Fruit fly (Drosophila melanogaster): ENCODE measurements at regions not wholly inside any gene's neighbourhood (a gene's known extent, or its start where the extent isn't known, plus 50 kb on each side); places are given as distances from the start of the nearest gene placed in this dataset.
A peak's percentile ranks its signal among the peaks of the same experiment; 100 is the strongest.

DNA sequence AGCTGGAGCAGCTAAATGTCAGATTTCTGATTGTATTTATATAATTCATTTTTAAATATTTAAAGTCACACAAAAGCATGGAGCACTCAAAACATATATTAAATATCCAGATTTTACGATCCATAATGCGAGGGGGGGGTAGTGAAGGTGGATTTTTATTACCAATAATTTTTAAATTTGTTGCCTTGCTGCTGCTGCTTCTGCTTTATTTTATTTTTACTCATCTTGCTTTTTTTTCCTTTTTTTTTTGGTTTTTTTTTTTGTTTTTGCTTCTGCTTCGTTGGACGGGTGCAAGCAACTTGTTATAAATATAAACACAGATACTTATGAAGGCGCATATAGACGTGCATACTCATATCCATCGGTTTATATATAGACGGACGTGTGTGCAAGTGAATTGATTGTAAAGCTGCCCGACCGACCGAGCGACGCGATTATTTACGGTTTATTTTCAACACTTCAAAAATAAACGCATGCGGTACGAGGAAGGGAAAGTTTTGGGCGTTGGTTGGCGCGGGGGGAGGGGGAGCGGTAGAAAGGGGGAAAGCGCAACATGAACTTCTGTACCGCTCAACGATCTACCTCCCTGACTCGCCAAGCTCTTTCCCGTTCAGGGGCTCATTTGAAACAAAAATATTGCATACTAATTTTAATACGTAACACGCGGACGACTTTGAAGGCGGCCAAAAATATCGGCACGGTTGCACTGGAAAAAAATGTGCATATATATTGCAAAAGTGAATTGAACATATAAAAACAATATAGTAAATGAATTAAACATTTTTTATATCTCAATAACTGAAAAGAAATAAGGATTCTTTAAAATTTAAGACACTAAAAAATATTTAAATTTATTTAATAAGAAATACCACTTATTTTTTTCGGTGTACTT is 60.3 kb upstream of the CG12362 start (continued):
- TF ChIP-seq D19A (tag; optimal IDR thresholded peaks at IDR 0.05) (peak; percentile 83), CG43689 (GFP tag; IDR thresholded peaks at IDR 0.05) (no peak), Sox100B (GFP tag; optimal IDR thresholded peaks at IDR 0.05) (peak; percentile 90), CG7963 (GFP tag; IDR thresholded peaks at IDR 0.05; ENCODE audit: partially characterized antibody) (no peak), CG2202 (tag; optimal IDR thresholded peaks at IDR 0.05) (peak; percentile 68), CG2199 (GFP tag; IDR thresholded peaks at IDR 0.05) (0 out of 3 replicates have a peak, but pooled peaks have one; percentile 51), CG31224 (GFP tag; IDR thresholded peaks at IDR 0.05) (no peak), row (GFP tag; IDR thresholded peaks at IDR 0.05) (peak; percentile 78), phol (tag; optimal IDR thresholded peaks at IDR 0.05) (peak; percentile 92), gem (tag; optimal IDR thresholded peaks at IDR 0.05) (peak; percentile 92), Dip3 (GFP tag; optimal IDR thresholded peaks at IDR 0.05) (no peak), stc (GFP tag; IDR thresholded peaks at IDR 0.05) (peak; percentile 77), Dek (tag; optimal IDR thresholded peaks at IDR 0.05) (peak; percentile 48), crol (GFP tag; IDR thresholded peaks at IDR 0.05) (peak; percentile 78), chinmo (GFP tag; IDR thresholded peaks at IDR 0.05; ENCODE audit: partially characterized antibody) (no peak), CG12155 (GFP tag; optimal IDR thresholded peaks at IDR 0.05) (peak; percentile 42), CG10267 (tag; optimal IDR thresholded peaks at IDR 0.05) (peak; percentile 81), ATbp (GFP tag; optimal IDR thresholded peaks at IDR 0.05) (peak; percentile 86), Blimp-1 (GFP tag; optimal IDR thresholded peaks at IDR 0.05) (peak; percentile 91), CG13424 (tag; optimal IDR thresholded peaks at IDR 0.05) (peak; percentile 80), Nf-YC (tag; optimal IDR thresholded peaks at IDR 0.05) (peak; percentile 40), zen (tag; optimal IDR thresholded peaks at IDR 0.05) (peak; percentile 60), Bdp1 (GFP tag; optimal IDR thresholded peaks at IDR 0.05) (no peak), CG32772 (GFP tag; IDR thresholded peaks at IDR 0.05) (peak; percentile 77), CG17385 (GFP tag; optimal IDR thresholded peaks at IDR 0.05) (peak; percentile 62), sob (GFP tag; IDR thresholded peaks at IDR 0.05) (peak; percentile 49; the same call in 1 of the 2 replicates), CG34224 (GFP tag; IDR thresholded peaks at IDR 0.05; ENCODE audit: partially characterized antibody) (no peak), ara (GFP tag; IDR thresholded peaks at IDR 0.05) (peak; percentile 71), ro (GFP tag; IDR thresholded peaks at IDR 0.05) (no peak), tx (GFP tag; optimal IDR thresholded peaks at IDR 0.05) (no peak), CG8281 (tag; optimal IDR thresholded peaks at IDR 0.05) (peak; percentile 42), CG17912 (GFP tag; optimal IDR thresholded peaks at IDR 0.05) (no peak), CG2712 (tag; optimal IDR thresholded peaks at IDR 0.05) (peak; percentile 94), gt (GFP tag; IDR thresholded peaks at IDR 0.05) (peak; percentile 33; the same call in 1 of the 2 replicates), fd102C (GFP tag; optimal IDR thresholded peaks at IDR 0.05) (no peak), CG4424 (GFP tag; optimal IDR thresholded peaks at IDR 0.05) (peak; percentile 78), CG10366 (GFP tag; IDR thresholded peaks at IDR 0.05) (peak; percentile 46), Usf (GFP tag; optimal IDR thresholded peaks at IDR 0.05) (no peak), Bteb2 (GFP tag; optimal IDR thresholded peaks at IDR 0.05) (no peak), Dbx (GFP tag; IDR thresholded peaks at IDR 0.05) (no peak), CG7357 (GFP tag; IDR thresholded peaks at IDR 0.05) (peak; percentile 46; the same call in 1 of the 3 replicates), Atf6 (GFP tag; IDR thresholded peaks at IDR 0.05) (peak; percentile 47; the same call in 1 of the 2 replicates), CG2120 (GFP tag; optimal IDR thresholded peaks at IDR 0.05) (no peak), CG2116 (GFP tag; optimal IDR thresholded peaks at IDR 0.05) (peak; percentile 17), CG8388 (GFP tag; optimal IDR thresholded peaks at IDR 0.05) (peak; percentile 88), BtbVII (GFP tag; optimal IDR thresholded peaks at IDR 0.05) (peak; percentile 60), H2.0 (GFP tag; IDR thresholded peaks at IDR 0.05) (peak; percentile 58), CG13123 (GFP tag; optimal IDR thresholded peaks at IDR 0.05) (peak; percentile 20), jing (GFP tag; optimal IDR thresholded peaks at IDR 0.05) (peak; percentile 35)
